Worm (Caenorhabditis elegans) whole organism, mixed stage, embryonic: Measurements from ENCODE around the gene ptr-4.

Experiments used
- M03D4.4 ChIP-seq: sonication (generic microtip); optimal IDR thresholded peaks from 2 replicates; lab custom pipeline; 2017; ENCODE audit warnings: mild to moderate bottlenecking, missing genetic modification characterization, missing compliant biosample characterization
- bed-3 ChIP-seq: fragments of 200-800 bp; sonication (Bioruptor generic); optimal IDR thresholded peaks from 3 replicates; lab custom pipeline; 2018; ENCODE audit warnings: mild to moderate bottlenecking, missing genetic modification characterization, moderate library complexity, missing compliant biosample characterization
- blmp-1 ChIP-seq: fragments of 150-350 bp; optimal IDR thresholded peaks from 2 replicates; lab custom pipeline; 2014; ENCODE audit warnings: missing biosample characterization, missing genetic modification characterization
- ceh-43 ChIP-seq: fragments of 200-800 bp; sonication (Bioruptor generic); optimal IDR thresholded peaks from 2 replicates; lab custom pipeline; 2018; ENCODE audit warnings: mild to moderate bottlenecking, missing genetic modification characterization, moderate library complexity, missing compliant biosample characterization
- ces-1 ChIP-seq: fragments of 150-350 bp; optimal IDR thresholded peaks from 2 replicates; lab custom pipeline; 2014; ENCODE audit warnings: missing biosample characterization, missing genetic modification reagents, missing genetic modification characterization
- cnd-1 ChIP-seq: fragments of 200-800 bp; sonication (Bioruptor generic); optimal IDR thresholded peaks from 2 replicates; lab custom pipeline; 2018; ENCODE audit warnings: mild to moderate bottlenecking, missing genetic modification characterization, missing compliant biosample characterization
- elt-1 ChIP-seq: sonication (generic microtip); optimal IDR thresholded peaks from 2 replicates; lab custom pipeline; 2017; ENCODE audit warnings: missing genetic modification characterization, mild to moderate bottlenecking, missing compliant biosample characterization, antibody characterized with exemption, moderate library complexity, borderline replicate concordance; ENCODE audit not compliant: insufficient read depth
- elt-3 ChIP-seq: fragments of 150-350 bp; optimal IDR thresholded peaks from 2 replicates; lab custom pipeline; 2014; ENCODE audit warnings: missing biosample characterization, missing genetic modification characterization
- ham-2 ChIP-seq: fragments of 200-800 bp; sonication (Bioruptor generic); optimal IDR thresholded peaks from 2 replicates; lab custom pipeline; 2018; ENCODE audit warnings: mild to moderate bottlenecking, missing genetic modification characterization, missing compliant biosample characterization
- hlh-1 ChIP-seq: fragments of 150-350 bp; optimal IDR thresholded peaks from 2 replicates; lab custom pipeline; 2014; ENCODE audit warnings: missing biosample characterization, missing genetic modification reagents, missing genetic modification characterization
- lin-13 ChIP-seq: fragments of 150-350 bp; optimal IDR thresholded peaks from 2 replicates; lab custom pipeline; 2014; ENCODE audit warnings: missing biosample characterization, missing genetic modification characterization
- lin-32 ChIP-seq: fragments of 200-800 bp; sonication (Bioruptor generic); optimal IDR thresholded peaks from 2 replicates; lab custom pipeline; 2018; ENCODE audit warnings: mild to moderate bottlenecking, missing genetic modification characterization, missing compliant biosample characterization
- lsy-2 ChIP-seq: fragments of 150-350 bp; optimal IDR thresholded peaks from 2 replicates; lab custom pipeline; 2014; ENCODE audit warnings: missing biosample characterization, missing genetic modification characterization
- mab-5 ChIP-seq: fragments of 150-350 bp; optimal IDR thresholded peaks from 2 replicates; lab custom pipeline; 2014; ENCODE audit warnings: missing biosample characterization, missing genetic modification characterization
- mep-1 ChIP-seq: fragments of 150-350 bp; optimal IDR thresholded peaks from 2 replicates; lab custom pipeline; 2017; ENCODE audit warnings: missing biosample characterization, missing genetic modification reagents, missing genetic modification characterization, inconsistent platforms
- mls-2 ChIP-seq: sonication (generic microtip); optimal IDR thresholded peaks from 2 replicates; lab custom pipeline; 2016; ENCODE audit warnings: mild to moderate bottlenecking, missing genetic modification characterization, moderate library complexity, missing compliant biosample characterization
- nhr-12 ChIP-seq: fragments of 150-350 bp; optimal IDR thresholded peaks from 2 replicates; lab custom pipeline; 2014; ENCODE audit warnings: missing biosample characterization, missing genetic modification characterization
- nhr-2 ChIP-seq: fragments of 150-350 bp; optimal IDR thresholded peaks from 2 replicates; lab custom pipeline; 2014; ENCODE audit warnings: missing biosample characterization, missing genetic modification characterization
- nhr-28 ChIP-seq: fragments of 150-350 bp; optimal IDR thresholded peaks from 2 replicates; lab custom pipeline; 2014; ENCODE audit warnings: missing biosample characterization, missing genetic modification characterization
- sem-2 ChIP-seq: fragments of 200-800 bp; sonication (Bioruptor generic); optimal IDR thresholded peaks from 2 replicates; lab custom pipeline; 2018; ENCODE audit warnings: mild to moderate bottlenecking, missing genetic modification characterization, missing compliant biosample characterization
- snpc-4 ChIP-seq: fragments of 150-350 bp; optimal IDR thresholded peaks from 2 replicates; lab custom pipeline; 2014; ENCODE audit warnings: missing biosample characterization, missing genetic modification characterization
- sptf-1 ChIP-seq: sonication (generic microtip); optimal IDR thresholded peaks from 2 replicates; lab custom pipeline; 2017; ENCODE audit warnings: mild to moderate bottlenecking, missing genetic modification characterization, moderate library complexity, missing compliant biosample characterization
- unc-120 ChIP-seq: sonication (generic microtip); optimal IDR thresholded peaks from 2 replicates; lab custom pipeline; 2017; ENCODE audit warnings: missing genetic modification characterization, missing compliant biosample characterization; ENCODE audit not compliant: poor library complexity, severe bottlenecking
- unc-39 ChIP-seq: fragments of 150-350 bp; optimal IDR thresholded peaks from 2 replicates; lab custom pipeline; 2014; ENCODE audit warnings: missing biosample characterization, missing genetic modification characterization
- unc-62 ChIP-seq: fragments of 150-350 bp; optimal IDR thresholded peaks from 2 replicates; lab custom pipeline; 2014; ENCODE audit warnings: missing biosample characterization, missing genetic modification reagents, missing genetic modification characterization
- zip-8 ChIP-seq: fragments of 150-350 bp; optimal IDR thresholded peaks from 2 replicates; lab custom pipeline; 2014; ENCODE audit warnings: missing biosample characterization, missing genetic modification characterization

ptr-4 gene

DNA sequence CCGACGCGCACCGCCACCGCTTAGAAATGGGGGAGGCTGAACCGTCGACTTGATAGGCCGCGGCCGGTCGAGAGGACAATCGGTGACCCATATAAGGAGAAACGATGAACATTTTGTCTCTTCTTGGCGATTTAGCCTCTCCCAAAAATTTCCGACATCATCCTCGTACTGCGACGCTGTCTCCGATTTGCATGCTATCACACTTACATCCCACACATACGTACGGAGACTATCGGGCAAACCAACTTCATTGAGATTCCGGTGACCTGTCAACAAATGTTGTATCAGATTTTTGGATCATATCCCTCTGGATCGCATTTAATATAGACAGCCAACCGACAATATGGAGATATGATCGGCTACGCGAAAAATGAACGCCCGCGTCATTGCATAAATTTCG, 832 bp upstream of the ptr-4 start:
- TF ChIP-seq ceh-43 (GFP tag; lab: Kevin White, UChicago) (no peak), elt-3 (no peak), snpc-4 (tag; lab: Kevin White, UChicago) (no peak), zip-8 (tag; lab: Kevin White, UChicago) (no peak), unc-39 (tag; lab: Kevin White, UChicago) (no peak), sem-2 (no peak), nhr-28 (tag; lab: Kevin White, UChicago) (no peak), M03D4.4 (no peak), unc-62 (GFP tag; lab: Kevin White, UChicago) (no peak), cnd-1 (tag; lab: Kevin White, UChicago) (no peak), elt-1 (tag; lab: Kevin White, UChicago) (peak; percentile 79), lsy-2 (tag; lab: Kevin White, UChicago) (no peak), bed-3 (GFP tag; lab: Kevin White, UChicago) (no peak), mab-5 (tag; lab: Kevin White, UChicago) (no peak), ham-2 (GFP tag; lab: Kevin White, UChicago) (peak; percentile 82), lin-13 (tag; lab: Kevin White, UChicago) (no peak), mls-2 (tag; lab: Kevin White, UChicago) (no peak), nhr-12 (tag; lab: Kevin White, UChicago) (no peak)

DNA sequence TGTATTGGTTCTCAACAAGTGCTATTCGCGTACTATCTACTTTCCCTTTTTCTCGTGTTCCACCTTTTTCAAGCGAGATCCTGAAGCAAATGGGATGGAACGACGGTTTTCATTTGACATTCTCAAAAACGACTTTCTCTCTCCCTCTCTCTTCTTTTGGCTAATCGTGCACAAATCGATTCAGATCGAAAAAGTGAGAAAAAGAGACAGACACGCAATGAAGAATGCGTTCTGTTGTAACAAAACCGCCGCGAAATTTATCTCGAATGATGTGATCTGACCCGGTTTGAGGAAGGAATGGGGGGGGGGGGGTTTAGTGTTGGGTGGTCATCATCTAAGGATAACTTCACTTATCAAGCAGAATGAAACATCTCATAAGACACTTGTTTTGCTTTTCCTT, 1.4 kb downstream of the ptr-4 start:
- TF ChIP-seq M03D4.4 (no peak), blmp-1 (no peak), lin-32 (no peak), unc-120 (no peak)

DNA sequence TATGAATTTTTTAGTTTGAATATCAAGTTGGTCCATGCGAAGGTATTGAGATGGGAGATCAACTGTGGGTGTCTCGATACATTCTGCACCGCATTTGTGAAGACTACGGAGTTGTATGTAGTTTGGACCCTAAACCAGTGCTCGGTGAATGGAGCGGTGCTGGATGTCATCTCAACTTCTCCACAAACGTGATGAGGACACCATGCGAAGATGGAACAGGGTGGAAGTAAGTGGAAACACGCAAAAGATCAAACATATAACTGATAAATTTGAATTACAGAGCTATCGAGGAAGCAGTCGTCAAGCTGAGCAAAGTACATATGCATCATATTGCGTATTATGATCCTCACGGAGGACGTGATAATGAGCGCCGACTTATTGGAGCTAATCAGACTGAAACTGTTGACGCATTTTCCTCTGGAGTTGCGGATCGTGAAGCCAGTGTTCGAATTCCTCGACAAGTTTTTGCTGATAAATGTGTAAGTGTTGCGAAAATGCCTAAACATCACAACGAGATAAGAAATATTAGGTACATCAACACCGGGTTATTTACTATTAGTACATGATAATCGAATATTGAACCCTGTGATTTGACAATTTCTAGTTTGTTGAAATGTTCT, 6.5 kb downstream of the ptr-4 start:
- TF ChIP-seq nhr-28 (tag; lab: Kevin White, UChicago): no peak

DNA sequence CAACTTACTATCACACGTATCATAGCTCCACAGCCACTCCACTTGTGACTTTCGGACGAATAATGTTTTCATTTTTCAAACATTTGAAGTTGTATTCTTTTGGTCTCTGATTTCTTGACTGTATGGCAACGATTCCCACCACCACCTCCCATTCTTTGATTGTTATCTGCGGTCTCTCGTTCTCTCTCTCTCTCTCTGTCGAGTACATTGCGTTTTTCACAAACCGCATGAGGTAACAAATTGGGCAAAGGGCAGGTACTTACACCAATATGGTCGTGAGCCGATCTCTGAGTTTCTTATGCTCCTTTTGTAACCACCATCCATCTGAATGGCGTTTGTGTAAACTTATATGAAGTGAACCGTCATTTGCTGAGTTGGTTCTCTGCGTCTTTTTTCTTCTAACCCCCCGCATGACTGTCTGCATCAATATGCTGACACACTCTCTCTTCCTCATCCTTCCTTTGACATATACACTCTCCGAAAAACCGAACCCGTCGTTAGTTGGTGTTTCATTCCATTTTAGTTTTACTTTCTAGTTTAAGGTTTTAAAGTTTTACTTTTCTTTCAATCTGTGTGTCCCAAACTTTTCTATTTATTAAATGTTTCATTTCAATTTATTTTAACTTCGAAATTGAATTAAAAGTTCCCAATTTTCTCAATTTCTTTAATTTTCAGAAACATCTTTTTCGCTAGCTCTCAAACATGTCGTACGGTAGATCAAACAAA, 8.0 kb downstream of the ptr-4 start, which contains the start of gene gln-1:
TSS of gene gln-1 (plus strand) at position 676 of the 726 bp plus-strand sequence.
- TF ChIP-seq nhr-2: peak; percentile 4
- TF ChIP-seq lin-32: no peak
- TF ChIP-seq unc-62 (GFP tag; lab: Kevin White, UChicago): peak; percentile 22
- TF ChIP-seq elt-1 (tag; lab: Kevin White, UChicago): peak; percentile 34
- TF ChIP-seq ham-2 (GFP tag; lab: Kevin White, UChicago): peak; percentile 7
- TF ChIP-seq mab-5 (tag; lab: Kevin White, UChicago): no peak

DNA sequence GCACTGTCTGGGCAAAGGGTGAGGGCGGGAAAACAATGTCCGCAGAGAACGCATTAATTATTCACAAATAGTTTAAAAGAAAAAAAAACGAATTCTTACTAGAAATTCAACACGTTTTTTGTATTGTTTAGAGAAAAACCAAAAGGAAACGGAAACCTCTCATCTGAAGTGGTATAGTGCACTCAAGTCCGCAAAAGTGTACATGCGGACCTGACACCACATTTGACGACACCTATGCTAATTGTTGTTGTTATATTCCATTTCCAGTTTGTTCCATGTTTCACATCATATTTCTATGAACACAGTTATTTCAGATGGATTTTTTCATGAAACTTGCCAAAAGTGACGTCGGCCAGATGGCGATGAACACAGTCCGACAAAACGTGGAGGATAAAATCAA, 13.0 kb downstream of the ptr-4 start, which contains the start of gene C45B2.6:
TSS of gene C45B2.6 (plus strand) at position 136 of the 400 bp plus-strand sequence.
- TF ChIP-seq sptf-1 (tag; lab: Kevin White, UChicago) (no peak), ces-1 (GFP tag; lab: Kevin White, UChicago) (peak; percentile 10)

DNA sequence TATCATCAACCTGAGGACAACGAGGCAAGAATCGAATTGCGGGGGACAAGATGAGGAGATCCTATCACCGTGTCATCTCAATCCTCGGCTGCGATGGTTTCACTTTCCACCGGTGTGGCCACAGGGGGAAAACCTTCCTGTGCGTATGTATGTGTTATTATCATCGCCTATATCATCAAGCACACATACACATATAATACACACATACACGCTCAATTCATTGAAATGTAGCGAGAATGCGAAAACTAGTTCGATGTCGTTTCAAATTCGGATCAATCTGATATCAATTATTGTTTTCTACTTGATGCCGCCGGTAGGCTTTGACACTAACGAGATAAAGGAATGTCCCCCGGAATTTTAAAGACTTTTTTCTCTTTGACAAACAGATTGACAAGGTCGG, 14.9 kb downstream of the ptr-4 start:
- TF ChIP-seq ham-2 (GFP tag; lab: Kevin White, UChicago): peak; percentile 47
- peak; percentile 22 for TF ChIP-seq elt-1 (tag; lab: Kevin White, UChicago)
- TF ChIP-seq blmp-1: peak; percentile 8
- TF ChIP-seq lin-32: no peak
- no peak for TF ChIP-seq mab-5 (tag; lab: Kevin White, UChicago)

DNA sequence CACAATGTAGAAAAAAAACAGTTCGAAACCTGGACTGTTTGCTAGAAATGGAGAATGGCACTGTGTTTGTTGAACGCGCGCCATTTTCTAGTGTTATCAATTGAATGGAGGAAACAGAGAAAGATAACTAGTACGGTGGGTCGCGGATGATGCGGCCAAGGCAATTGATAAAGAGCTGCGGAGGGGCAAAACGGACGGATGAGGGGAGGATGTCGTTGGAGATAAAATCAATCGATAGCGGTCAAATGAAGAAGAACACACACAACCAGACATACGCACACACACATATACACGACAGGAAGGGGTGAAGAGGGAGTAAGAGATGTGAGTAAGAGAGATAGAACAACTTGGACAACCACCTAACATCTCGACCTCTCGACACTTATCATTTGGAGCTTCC, 15.7 kb downstream of the ptr-4 start:
- TF ChIP-seq nhr-12 (tag; lab: Kevin White, UChicago) (no peak), mep-1 (tag; lab: Kevin White, UChicago) (no peak), unc-120 (peak; percentile 21), hlh-1 (peak; percentile 54)
